Worm (Caenorhabditis elegans) whole organism, late embryonic: ENCODE data around the gene F13H8.1.
A peak's percentile ranks its signal among the peaks of the same experiment; 100 is the strongest.

ENCODE experiments used
- C08G9.2 ChIP-seq: sonication (generic microtip); optimal IDR thresholded peaks from 2 replicates; lab custom pipeline; 2016; ENCODE audit warnings: mild to moderate bottlenecking, missing genetic modification characterization, moderate library complexity, missing compliant biosample characterization
- K02D7.2 ChIP-seq: sonication (generic microtip); optimal IDR thresholded peaks from 2 replicates; lab custom pipeline; 2017; ENCODE audit warnings: mild to moderate bottlenecking, missing genetic modification characterization, missing compliant biosample characterization
- K09A11.1 ChIP-seq: sonication (generic microtip); optimal IDR thresholded peaks from 2 replicates; lab custom pipeline; 2017; ENCODE audit warnings: antibody characterized with exemption, mild to moderate bottlenecking, missing genetic modification characterization, missing compliant biosample characterization; ENCODE audit not compliant: insufficient read depth
- T23F11.4 ChIP-seq: fragments of 200-800 bp; sonication (Bioruptor generic); optimal IDR thresholded peaks from 2 replicates; lab custom pipeline; 2018; ENCODE audit warnings: mild to moderate bottlenecking, missing genetic modification characterization, missing compliant biosample characterization
- Y22D7AL.16 ChIP-seq: sonication (generic microtip); optimal IDR thresholded peaks from 2 replicates; lab custom pipeline; 2016; ENCODE audit warnings: missing genetic modification characterization, missing compliant biosample characterization
- ceh-18 ChIP-seq: sonication (generic microtip); optimal IDR thresholded peaks from 2 replicates; lab custom pipeline; 2016; ENCODE audit warnings: missing genetic modification characterization, missing compliant biosample characterization
- ceh-22 ChIP-seq: sonication (generic microtip); optimal IDR thresholded peaks from 2 replicates; lab custom pipeline; 2017; ENCODE audit warnings: missing biosample characterization, missing genetic modification characterization
- ceh-24 ChIP-seq: sonication (generic microtip); optimal IDR thresholded peaks from 2 replicates; lab custom pipeline; 2016; ENCODE audit warnings: mild to moderate bottlenecking, missing genetic modification characterization, missing compliant biosample characterization
- ceh-31 ChIP-seq: sonication (generic microtip); optimal IDR thresholded peaks from 2 replicates; lab custom pipeline; 2016; ENCODE audit warnings: missing genetic modification characterization, missing compliant biosample characterization
- ceh-34 ChIP-seq: sonication (generic microtip); optimal IDR thresholded peaks from 2 replicates; lab custom pipeline; 2016; ENCODE audit warnings: mild to moderate bottlenecking, missing genetic modification characterization, missing compliant biosample characterization
- ceh-48 ChIP-seq: sonication (generic microtip); optimal IDR thresholded peaks from 2 replicates; lab custom pipeline; 2016; ENCODE audit warnings: missing genetic modification characterization, inconsistent platforms, missing compliant biosample characterization
- ceh-6 ChIP-seq: fragments of 200-800 bp; sonication (Bioruptor generic); optimal IDR thresholded peaks from 2 replicates; lab custom pipeline; 2018; ENCODE audit warnings: mild to moderate bottlenecking, missing genetic modification characterization, missing compliant biosample characterization
- ceh-9 ChIP-seq: sonication (generic microtip); optimal IDR thresholded peaks from 2 replicates; lab custom pipeline; 2016; ENCODE audit warnings: mild to moderate bottlenecking, missing genetic modification characterization, inconsistent platforms, missing compliant biosample characterization
- dve-1 ChIP-seq: sonication (generic microtip); optimal IDR thresholded peaks from 2 replicates; lab custom pipeline; 2017; ENCODE audit warnings: antibody characterized with exemption, mild to moderate bottlenecking, missing genetic modification characterization, missing compliant biosample characterization
- elt-2 ChIP-seq: sonication (generic microtip); optimal IDR thresholded peaks from 2 replicates; lab custom pipeline; 2016; ENCODE audit warnings: missing genetic modification reagents, missing genetic modification characterization, missing compliant biosample characterization
- ets-4 ChIP-seq: sonication (generic microtip); optimal IDR thresholded peaks from 2 replicates; lab custom pipeline; 2016; ENCODE audit warnings: missing genetic modification characterization, missing compliant biosample characterization
- eyg-1 ChIP-seq: sonication (generic microtip); optimal IDR thresholded peaks from 2 replicates; lab custom pipeline; 2016; ENCODE audit warnings: missing genotype, missing genetic modification characterization, missing compliant biosample characterization
- fax-1 ChIP-seq: sonication (generic microtip); optimal IDR thresholded peaks from 2 replicates; lab custom pipeline; 2016; ENCODE audit warnings: missing genotype, missing genetic modification characterization, missing compliant biosample characterization
- fkh-10 ChIP-seq: fragments of 150-350 bp; optimal IDR thresholded peaks from 2 replicates; lab custom pipeline; 2014; ENCODE audit warnings: missing biosample characterization, missing genetic modification reagents, missing genetic modification characterization
- fkh-6 ChIP-seq: sonication (generic microtip); optimal IDR thresholded peaks from 2 replicates; lab custom pipeline; 2016; ENCODE audit warnings: missing genetic modification characterization, missing compliant biosample characterization
- gmeb-2 ChIP-seq: sonication (generic microtip); optimal IDR thresholded peaks from 2 replicates; lab custom pipeline; 2016; ENCODE audit warnings: missing genetic modification characterization, inconsistent platforms, missing compliant biosample characterization
- hlh-13 ChIP-seq: fragments of 200-800 bp; sonication (Bioruptor generic); optimal IDR thresholded peaks from 2 replicates; lab custom pipeline; 2018; ENCODE audit warnings: mild to moderate bottlenecking, missing genetic modification characterization, missing compliant biosample characterization
- hlh-15 ChIP-seq: sonication (generic microtip); optimal IDR thresholded peaks from 2 replicates; lab custom pipeline; 2016; ENCODE audit warnings: missing genetic modification characterization, missing compliant biosample characterization
- lim-6 ChIP-seq: sonication (generic microtip); optimal IDR thresholded peaks from 2 replicates; lab custom pipeline; 2016; ENCODE audit warnings: missing genetic modification characterization, missing compliant biosample characterization
- madf-2 ChIP-seq: sonication (generic microtip); optimal IDR thresholded peaks from 2 replicates; lab custom pipeline; 2017; ENCODE audit warnings: missing genetic modification characterization, missing compliant biosample characterization
- nfya-1 ChIP-seq: sonication (generic microtip); optimal IDR thresholded peaks from 2 replicates; lab custom pipeline; 2017; ENCODE audit warnings: missing genetic modification characterization, mild to moderate bottlenecking, missing compliant biosample characterization, antibody characterized with exemption, moderate library complexity
- nhr-232 ChIP-seq: sonication (generic microtip); optimal IDR thresholded peaks from 2 replicates; lab custom pipeline; 2016; ENCODE audit warnings: missing genetic modification characterization, missing compliant biosample characterization
- npax-4 ChIP-seq: sonication (generic microtip); optimal IDR thresholded peaks from 2 replicates; lab custom pipeline; 2016; ENCODE audit warnings: missing genetic modification characterization, missing compliant biosample characterization
- odd-2 ChIP-seq: sonication (generic microtip); optimal IDR thresholded peaks from 2 replicates; lab custom pipeline; 2017; ENCODE audit warnings: antibody characterized with exemption, mild to moderate bottlenecking, missing genetic modification characterization, missing compliant biosample characterization
- pag-3 ChIP-seq: sonication (generic microtip); optimal IDR thresholded peaks from 2 replicates; lab custom pipeline; 2016; ENCODE audit warnings: missing compliant biosample characterization, missing genetic modification characterization, borderline replicate concordance
- pax-1 ChIP-seq: fragments of 150-350 bp; optimal IDR thresholded peaks from 2 replicates; lab custom pipeline; 2014; ENCODE audit warnings: missing biosample characterization, missing genetic modification characterization
- pha-2 ChIP-seq: sonication (generic microtip); optimal IDR thresholded peaks from 2 replicates; lab custom pipeline; 2017; ENCODE audit warnings: mild to moderate bottlenecking, missing genetic modification characterization, missing compliant biosample characterization
- pha-4 ChIP-seq: fragments of 150-350 bp; optimal IDR thresholded peaks from 2 replicates; lab custom pipeline; 2018; ENCODE audit warnings: missing biosample characterization, missing genetic modification reagents, missing genetic modification characterization
- pqm-1 ChIP-seq: sonication (generic microtip); optimal IDR thresholded peaks from 2 replicates; lab custom pipeline; 2016; ENCODE audit warnings: missing genetic modification characterization, missing compliant biosample characterization
- ref-2 ChIP-seq: sonication (generic microtip); optimal IDR thresholded peaks from 2 replicates; lab custom pipeline; 2016; ENCODE audit warnings: missing genetic modification characterization, missing compliant biosample characterization
- rnt-1 ChIP-seq: sonication (generic microtip); optimal IDR thresholded peaks from 2 replicates; lab custom pipeline; 2016; ENCODE audit warnings: missing genetic modification characterization, missing compliant biosample characterization
- sdc-2 ChIP-seq: sonication (generic microtip); optimal IDR thresholded peaks from 2 replicates; lab custom pipeline; 2016; ENCODE audit warnings: missing genotype, missing genetic modification characterization, missing compliant biosample characterization
- sox-4 ChIP-seq: sonication (generic microtip); optimal IDR thresholded peaks from 2 replicates; lab custom pipeline; 2017; ENCODE audit warnings: mild to moderate bottlenecking, missing genetic modification characterization, inconsistent platforms, missing compliant biosample characterization
- syd-9 ChIP-seq: sonication (generic microtip); optimal IDR thresholded peaks from 2 replicates; lab custom pipeline; 2016; ENCODE audit warnings: mild to moderate bottlenecking, missing genetic modification characterization, moderate library complexity, missing compliant biosample characterization
- tbx-2 ChIP-seq: sonication (generic microtip); optimal IDR thresholded peaks from 2 replicates; lab custom pipeline; 2016; ENCODE audit warnings: missing genetic modification characterization, missing compliant biosample characterization
- unc-3 ChIP-seq, 2 experiments: fragments of 200-800 bp in 1 of 2; sonication (Bioruptor generic) in 1 of 2; sonication (generic microtip) in 1 of 2; conservative IDR thresholded peaks in 1 of 2; optimal IDR thresholded peaks in 1 of 2; 2 replicates each; pipeline versions ENCODE4 v1.3.6 to Lab custom; 2016 to 2022; ENCODE audit warnings: missing compliant biosample characterization in 2 of 2, missing genetic modification characterization in 2 of 2, missing genetic modification reagents in 1 of 2
- unc-42 ChIP-seq: sonication (generic microtip); optimal IDR thresholded peaks from 2 replicates; lab custom pipeline; 2016; ENCODE audit warnings: missing genotype, missing genetic modification characterization, missing compliant biosample characterization
- unc-55 ChIP-seq: sonication (generic microtip); optimal IDR thresholded peaks from 2 replicates; lab custom pipeline; 2017; ENCODE audit warnings: missing biosample characterization, missing genetic modification reagents, missing genetic modification characterization
- unc-86 ChIP-seq: sonication (generic microtip); optimal IDR thresholded peaks from 2 replicates; lab custom pipeline; 2016; ENCODE audit warnings: missing genetic modification characterization, missing compliant biosample characterization
- ztf-16 ChIP-seq: sonication (generic microtip); optimal IDR thresholded peaks from 2 replicates; lab custom pipeline; 2017; ENCODE audit warnings: missing genetic modification characterization, missing compliant biosample characterization

F13H8.1 gene

DNA sequence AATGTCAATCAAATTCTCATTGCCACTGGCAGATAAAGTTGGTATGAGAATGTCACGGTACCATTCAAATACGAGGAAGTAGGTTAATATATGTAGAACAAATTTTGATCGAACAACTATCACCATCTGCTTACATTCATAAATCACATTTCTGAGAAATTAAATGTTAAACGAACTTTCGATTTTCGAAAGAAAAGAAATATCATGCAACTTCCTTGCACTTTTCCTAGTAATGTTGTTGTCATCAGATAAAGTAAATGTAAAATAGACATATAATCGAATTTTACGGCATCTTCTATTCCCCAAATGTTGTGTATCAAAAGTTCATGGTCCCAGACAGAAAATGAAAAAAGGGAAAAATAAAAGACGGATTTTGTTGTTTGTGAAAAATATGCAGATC is 28.3 kb downstream of the F13H8.1 start:
- no peak for TF ChIP-seq ets-4 (tag; lab: Kevin White, UChicago)
- TF ChIP-seq K02D7.2 (tag; lab: Kevin White, UChicago) = no peak
- no peak for TF ChIP-seq ceh-31
- TF ChIP-seq ceh-34 (tag; lab: Kevin White, UChicago) = no peak
- no peak for TF ChIP-seq ref-2
- TF ChIP-seq tbx-2 (tag; lab: Kevin White, UChicago) = no peak
- TF ChIP-seq ceh-6 = no peak
- TF ChIP-seq ceh-9 = no peak
- no peak for TF ChIP-seq ceh-48 (tag; lab: Kevin White, UChicago)
- TF ChIP-seq unc-3 (GFP tag; conservative IDR thresholded peaks at IDR 0.05; lab: Robert Waterston, UW) = no peak
- TF ChIP-seq unc-3 (tag; optimal IDR thresholded peaks at IDR 0.05; lab: Kevin White, UChicago) = no peak
- no peak for TF ChIP-seq lim-6 (tag; lab: Kevin White, UChicago)
- TF ChIP-seq fkh-6 (tag; lab: Kevin White, UChicago) = no peak
- no peak for TF ChIP-seq C08G9.2
- no peak for TF ChIP-seq sox-4 (tag; lab: Kevin White, UChicago)
- no peak for TF ChIP-seq nhr-232 (tag; lab: Kevin White, UChicago)
- TF ChIP-seq unc-42 = no peak
- no peak for TF ChIP-seq elt-2 (tag; lab: Kevin White, UChicago)
- no peak for TF ChIP-seq pqm-1
- TF ChIP-seq eyg-1 (tag; lab: Kevin White, UChicago) = no peak
- TF ChIP-seq sdc-2 = no peak

DNA sequence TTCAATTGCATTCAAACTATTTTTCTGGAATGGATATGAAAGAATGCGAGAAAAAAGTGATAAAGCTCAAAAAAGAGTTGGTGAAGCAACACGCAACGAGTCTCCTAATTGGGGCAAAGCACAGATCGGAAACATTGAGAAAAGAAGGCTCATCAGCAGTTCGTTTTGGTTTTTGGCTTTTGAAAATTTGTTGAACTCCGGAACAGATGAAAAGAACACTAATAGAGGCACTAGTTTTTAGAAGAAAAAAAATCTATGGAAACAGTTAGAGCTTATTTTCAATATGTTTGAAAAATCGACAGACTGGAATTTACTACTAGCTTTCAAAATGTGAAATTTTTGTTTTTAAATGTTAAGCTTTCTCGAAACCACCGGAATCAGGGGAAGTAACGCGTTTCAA is 28.7 kb downstream of the F13H8.1 start:
- TF ChIP-seq ceh-22 (tag; lab: Kevin White, UChicago) (no peak), ceh-24 (tag; lab: Kevin White, UChicago) (no peak), pax-1 (tag; lab: Kevin White, UChicago) (no peak), madf-2 (tag; lab: Kevin White, UChicago) (no peak), odd-2 (no peak), T23F11.4 (no peak), eyg-1 (tag; lab: Kevin White, UChicago) (no peak), dve-1 (tag; lab: Kevin White, UChicago) (no peak), unc-86 (tag; lab: Kevin White, UChicago) (no peak)

DNA sequence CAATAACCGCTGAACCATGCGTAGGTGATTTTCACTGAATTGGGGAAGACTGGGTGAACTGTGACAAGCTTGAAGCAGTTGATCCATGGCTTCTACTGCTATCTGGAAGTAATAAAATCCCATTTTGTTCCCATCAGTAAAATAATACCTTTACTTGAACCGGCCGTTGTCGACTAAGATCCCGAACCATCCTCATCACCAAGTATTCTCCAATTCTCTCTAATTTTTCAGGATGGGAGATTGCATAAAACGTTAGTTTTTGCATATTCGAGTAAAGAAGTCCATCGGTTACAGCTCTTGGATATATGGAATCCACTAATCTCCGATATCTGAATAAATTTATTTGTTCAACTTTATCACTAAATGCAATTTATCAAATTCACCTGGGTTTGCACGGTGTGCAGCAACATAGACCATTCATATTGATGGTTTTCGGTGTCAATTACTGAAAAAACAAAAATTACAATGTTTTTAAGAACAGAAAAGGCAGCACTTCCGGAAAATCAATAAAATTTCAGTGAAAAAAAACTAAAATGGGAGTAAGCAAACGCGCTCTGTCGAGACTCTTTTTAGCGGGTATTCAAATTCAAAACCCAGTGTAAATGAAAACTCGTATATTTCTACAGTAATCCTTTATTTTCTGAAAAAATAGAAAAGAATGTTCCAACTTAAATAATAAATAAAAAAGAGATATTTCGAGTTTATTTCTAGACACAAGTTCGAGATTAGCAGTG is 37.6 kb downstream of the F13H8.1 start, which contains the start of gene efr-3:
TSS of gene efr-3 (minus strand) at position 505 of the 734 bp plus-strand sequence.
- peak; percentile 6 for TF ChIP-seq unc-42
- peak; percentile 90 for TF ChIP-seq ceh-48 (tag; lab: Kevin White, UChicago)
- no peak for TF ChIP-seq pha-2

DNA sequence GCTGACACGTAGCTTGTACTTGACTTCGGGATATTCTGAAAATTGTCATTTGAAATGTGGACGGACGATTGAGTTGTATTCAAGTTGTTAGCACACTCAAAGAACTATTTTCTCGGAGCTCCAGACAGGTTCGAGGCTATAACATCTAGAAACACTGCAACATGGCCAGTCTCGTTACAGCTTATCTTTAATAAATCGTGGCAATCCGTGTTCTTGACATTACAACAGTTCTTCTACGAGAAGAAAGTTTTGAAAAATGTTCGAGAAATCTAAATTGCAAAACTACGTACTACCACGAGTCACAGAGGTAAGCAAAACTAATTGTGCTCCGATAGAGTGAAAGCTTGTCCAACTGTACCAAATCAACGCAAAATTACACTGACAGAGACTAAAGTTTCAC is 38.9 kb downstream of the F13H8.1 start:
- TF ChIP-seq lim-6 (tag; lab: Kevin White, UChicago) (no peak), hlh-15 (tag; lab: Kevin White, UChicago) (no peak), ztf-16 (no peak), eyg-1 (tag; lab: Kevin White, UChicago) (no peak), unc-42 (no peak)

DNA sequence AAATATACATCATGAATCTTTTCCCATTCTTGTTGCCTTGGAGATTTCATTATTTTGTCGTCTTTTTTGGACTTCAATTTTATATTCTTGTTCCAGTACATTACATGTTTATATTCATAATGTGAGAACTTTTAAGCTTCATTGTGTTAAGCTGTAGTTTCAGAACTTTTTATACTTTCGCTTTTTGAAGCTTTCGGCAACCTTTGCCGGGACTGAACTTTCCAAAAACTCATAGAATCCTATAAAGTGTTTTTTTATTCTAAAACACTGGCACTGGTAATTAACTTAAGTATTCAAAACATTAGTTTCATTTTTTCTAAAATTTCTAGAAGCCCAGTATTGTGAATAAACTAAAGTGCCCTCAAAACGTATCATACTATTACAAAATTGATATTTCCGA is 39.8 kb downstream of the F13H8.1 start, which contains the start of gene C32D5.4:
TSS of gene C32D5.4 (minus strand) at position 101 of the 400 bp plus-strand sequence.
- TF ChIP-seq nhr-232 (tag; lab: Kevin White, UChicago) (no peak), ceh-18 (tag; lab: Kevin White, UChicago) (no peak), gmeb-2 (no peak), unc-42 (no peak), lim-6 (tag; lab: Kevin White, UChicago) (no peak), fkh-10 (GFP tag; lab: Kevin White, UChicago) (no peak), Y22D7AL.16 (tag; lab: Kevin White, UChicago) (no peak), unc-55 (GFP tag; lab: Kevin White, UChicago) (no peak), npax-4 (no peak), C08G9.2 (no peak), pha-4 (tag; lab: Kevin White, UChicago) (no peak), hlh-13 (no peak), ceh-34 (tag; lab: Kevin White, UChicago) (no peak), K09A11.1 (no peak), sox-4 (tag; lab: Kevin White, UChicago) (no peak), fax-1 (tag; lab: Kevin White, UChicago) (no peak), syd-9 (tag; lab: Kevin White, UChicago) (no peak), nfya-1 (tag; lab: Kevin White, UChicago) (no peak), pag-3 (no peak), rnt-1 (no peak)
